Fruit fly (Drosophila melanogaster) Kc167 (cell line): ENCODE measurements around the gene CG18088.

ENCODE experiments used
- Myc ChIP-seq: fragments of >200 bp; optimal IDR thresholded peaks from 2 replicates; lab custom pipeline; 2017; ENCODE audit warnings: missing external identifiers
- Sin3A ChIP-seq: fragments of >200 bp; optimal IDR thresholded peaks from 2 replicates; lab custom pipeline; 2018; ENCODE audit warnings: missing external identifiers
- h ChIP-seq: fragments of >200 bp; optimal IDR thresholded peaks from 3 replicates; lab custom pipeline; 2018; ENCODE audit warnings: missing external identifiers
- insv ChIP-seq: fragments of >200 bp; optimal IDR thresholded peaks from 3 replicates; lab custom pipeline; 2018; ENCODE audit warnings: missing external identifiers
- psq ChIP-seq: fragments of >200 bp; optimal IDR thresholded peaks from 2 replicates; lab custom pipeline; 2017; ENCODE audit warnings: missing external identifiers
- ttk ChIP-seq: sonication (Bioruptor generic); optimal IDR thresholded peaks from 2 replicates; lab custom pipeline; 2017; ENCODE audit warnings: missing external identifiers

CG18088 gene

dm6 chr2L:8943110-8943509 lies 24.2 kb upstream of the CG18088 start, which contains the start of gene CG9515:
Gene CG9515, minus strand, starts transcription at chr2L:8943257.
- TF ChIP-seq h (lab: Kevin White, UChicago) (no peak), ttk (lab: Kevin White, UChicago) (no peak), Myc (lab: Kevin White, UChicago) (no peak), Sin3A (lab: Kevin White, UChicago) (no peak), psq (lab: Kevin White, UChicago) (no peak), insv (no peak)

DNA sequence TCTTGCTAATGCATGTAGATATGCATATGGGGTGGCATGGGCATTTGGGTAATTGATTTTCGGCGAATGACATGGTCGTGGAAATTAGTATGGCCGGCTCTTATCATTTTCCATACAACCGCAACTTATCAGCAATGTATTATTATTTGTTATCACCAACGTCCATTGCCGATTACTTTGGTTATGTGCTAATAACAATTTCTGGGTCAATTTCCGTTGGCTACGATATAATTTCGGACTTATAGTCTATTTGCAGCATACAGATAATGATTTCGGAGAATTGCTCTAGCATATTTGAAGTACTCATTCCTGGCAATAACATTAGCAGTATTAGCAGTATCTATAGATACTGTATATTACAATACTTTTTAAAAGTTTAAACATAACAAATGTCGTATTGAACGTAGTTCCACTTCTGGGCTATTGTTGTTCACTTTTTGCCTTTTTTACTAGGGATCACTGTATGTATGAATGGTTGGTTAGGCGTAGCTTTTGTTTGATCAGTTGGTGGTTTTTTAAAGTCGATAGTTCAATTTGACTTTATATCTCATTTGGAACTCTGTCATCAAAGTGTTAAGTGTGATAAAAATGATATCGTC lies 20.5 kb upstream of the CG18088 start, which contains the start of gene CG46397:
TSS of gene CG46397 (plus strand) at position 549 of the 599 bp plus-strand sequence.
- TF ChIP-seq ttk (lab: Kevin White, UChicago) (no peak), insv (no peak), Sin3A (lab: Kevin White, UChicago) (no peak), psq (lab: Kevin White, UChicago) (no peak), h (lab: Kevin White, UChicago) (no peak), Myc (lab: Kevin White, UChicago) (no peak)

- TF ChIP-seq h (lab: Kevin White, UChicago): no peak
- no peak for TF ChIP-seq ttk (lab: Kevin White, UChicago)
- no peak for TF ChIP-seq Myc (lab: Kevin White, UChicago)
- no peak for TF ChIP-seq Sin3A (lab: Kevin White, UChicago)
- no peak for TF ChIP-seq insv
- no peak for TF ChIP-seq psq (lab: Kevin White, UChicago)
These were observed 19.3 kb upstream of the CG18088 start for dm6 chr2L:8947989-8948388.

- TF ChIP-seq h (lab: Kevin White, UChicago) (no peak), insv (no peak), Myc (lab: Kevin White, UChicago) (no peak), ttk (lab: Kevin White, UChicago) (no peak), psq (lab: Kevin White, UChicago) (no peak), Sin3A (lab: Kevin White, UChicago) (no peak)
These were observed 18.7 kb upstream of the CG18088 start for dm6 chr2L:8948650-8949049.

DNA sequence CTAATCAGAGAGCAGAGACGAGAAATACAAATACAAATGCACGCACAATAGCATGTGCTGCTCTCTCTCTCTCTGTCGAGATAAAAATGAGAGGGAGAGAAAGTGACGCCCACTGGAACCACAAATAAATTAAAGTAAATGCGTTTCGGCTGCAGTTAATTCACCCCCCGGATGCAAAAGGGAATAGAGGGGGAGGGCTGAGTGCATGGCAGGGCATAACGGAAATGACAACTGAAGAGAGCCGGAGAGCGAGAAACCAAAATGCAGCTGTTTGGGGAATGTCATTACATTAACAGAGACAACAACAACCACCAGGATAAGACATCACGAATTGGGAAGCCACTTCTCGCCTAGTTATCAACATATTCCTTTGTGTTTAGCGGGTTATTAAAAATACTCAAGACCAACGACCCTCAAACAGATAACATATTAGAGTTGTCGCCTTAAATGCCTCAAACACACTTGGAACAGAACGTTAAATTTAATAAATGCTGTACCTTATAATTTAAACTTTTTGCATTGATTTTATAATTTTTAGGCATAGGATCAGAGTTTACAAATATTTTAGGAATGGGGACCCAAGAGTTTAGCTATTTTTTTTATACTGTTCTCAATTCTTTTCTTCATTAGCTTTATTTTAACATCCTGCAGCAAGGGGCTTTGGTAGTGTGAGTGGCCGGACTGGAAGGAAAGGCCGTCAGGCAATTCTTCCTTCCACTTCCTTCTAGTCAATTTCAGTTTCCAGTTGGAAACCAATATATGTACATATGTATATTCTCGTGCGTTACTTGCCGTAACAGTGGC lies 17.2 kb upstream of the CG18088 start:
- TF ChIP-seq Sin3A (lab: Kevin White, UChicago) (no peak), h (lab: Kevin White, UChicago) (no peak), psq (lab: Kevin White, UChicago) (no peak), ttk (lab: Kevin White, UChicago) (no peak), Myc (lab: Kevin White, UChicago) (no peak), insv (no peak)

DNA sequence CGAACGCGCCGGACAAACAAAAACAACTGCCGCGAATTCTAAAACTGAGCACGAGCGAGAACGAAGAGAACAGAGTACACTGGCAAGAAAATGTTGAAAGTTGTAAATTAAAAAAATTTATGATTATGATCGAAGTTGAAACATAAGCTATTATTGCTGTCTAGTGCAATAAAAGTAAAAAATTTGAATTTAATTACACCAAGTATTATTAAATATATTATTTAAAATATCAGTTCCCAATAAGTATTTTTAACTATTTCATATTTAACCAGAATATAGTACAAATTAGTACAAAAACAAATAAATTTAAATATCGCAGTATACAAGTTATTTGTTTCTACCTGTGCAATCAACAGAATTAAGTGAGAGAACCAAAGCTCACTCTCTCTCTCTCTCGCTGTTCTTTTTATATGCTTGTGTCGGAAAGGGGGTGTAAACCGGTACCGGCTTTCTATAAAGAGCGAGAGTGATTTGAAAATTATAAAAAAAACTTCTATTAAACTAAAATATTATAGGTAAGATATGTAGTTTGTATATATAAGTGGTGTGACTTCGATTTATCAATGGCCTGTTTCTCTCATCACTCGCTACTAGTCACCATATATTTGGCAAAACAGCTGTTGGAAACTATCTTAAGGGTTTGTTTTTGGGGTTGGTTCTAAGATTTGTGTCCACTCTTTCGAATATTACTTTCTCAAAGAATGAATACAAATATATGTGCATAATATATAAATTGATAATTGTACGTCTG lies 16.0 kb upstream of the CG18088 start, which contains the start of gene C1GalTA:
TSS of gene C1GalTA (minus strand) at position 33 of the 751 bp plus-strand sequence.
- no peak for TF ChIP-seq insv
- TF ChIP-seq h (lab: Kevin White, UChicago): no peak
- TF ChIP-seq Myc (lab: Kevin White, UChicago): no peak
- no peak for TF ChIP-seq Sin3A (lab: Kevin White, UChicago)
- no peak for TF ChIP-seq psq (lab: Kevin White, UChicago)
- no peak for TF ChIP-seq ttk (lab: Kevin White, UChicago)

DNA sequence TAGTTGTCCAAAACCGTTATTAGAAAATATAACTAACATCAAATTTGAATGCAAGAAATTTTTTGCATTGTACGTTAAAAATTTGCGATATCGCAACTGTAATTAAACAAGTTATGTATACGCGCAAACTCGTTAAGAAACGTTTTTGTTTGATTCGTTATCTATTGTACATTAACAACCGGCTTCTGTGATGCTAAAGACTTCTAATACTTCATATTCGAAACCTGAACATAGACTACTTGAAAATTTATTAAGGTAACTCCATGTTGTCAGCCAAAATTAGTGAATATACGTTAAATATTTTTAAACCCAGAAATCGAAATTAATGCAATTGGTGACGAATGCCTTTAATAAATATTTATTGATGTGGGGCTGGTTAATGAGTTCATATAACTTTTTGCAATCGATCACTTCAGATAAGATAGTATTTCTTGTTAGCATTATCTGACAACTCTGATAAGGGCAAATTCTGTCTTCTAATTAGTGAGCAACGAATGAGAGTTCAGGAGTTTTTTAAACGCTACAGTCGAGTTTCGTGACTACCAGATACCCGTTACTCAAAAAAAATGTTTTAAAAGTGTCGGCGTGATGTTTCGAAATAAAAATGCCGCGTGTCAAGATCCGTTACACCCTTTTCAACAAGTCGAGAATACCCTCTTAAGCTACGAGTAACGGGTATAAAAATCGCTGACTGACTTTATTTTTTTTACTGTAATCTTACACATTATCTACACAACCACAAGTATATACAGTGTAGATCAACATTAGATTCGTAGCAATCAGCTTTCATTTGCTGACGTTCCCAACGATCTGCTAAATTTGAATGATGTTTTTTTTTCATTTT lies 14.9 kb upstream of the CG18088 start:
- TF ChIP-seq ttk (lab: Kevin White, UChicago) (no peak), Sin3A (lab: Kevin White, UChicago) (no peak), Myc (lab: Kevin White, UChicago) (no peak), psq (lab: Kevin White, UChicago) (no peak), h (lab: Kevin White, UChicago) (no peak), insv (no peak)

DNA sequence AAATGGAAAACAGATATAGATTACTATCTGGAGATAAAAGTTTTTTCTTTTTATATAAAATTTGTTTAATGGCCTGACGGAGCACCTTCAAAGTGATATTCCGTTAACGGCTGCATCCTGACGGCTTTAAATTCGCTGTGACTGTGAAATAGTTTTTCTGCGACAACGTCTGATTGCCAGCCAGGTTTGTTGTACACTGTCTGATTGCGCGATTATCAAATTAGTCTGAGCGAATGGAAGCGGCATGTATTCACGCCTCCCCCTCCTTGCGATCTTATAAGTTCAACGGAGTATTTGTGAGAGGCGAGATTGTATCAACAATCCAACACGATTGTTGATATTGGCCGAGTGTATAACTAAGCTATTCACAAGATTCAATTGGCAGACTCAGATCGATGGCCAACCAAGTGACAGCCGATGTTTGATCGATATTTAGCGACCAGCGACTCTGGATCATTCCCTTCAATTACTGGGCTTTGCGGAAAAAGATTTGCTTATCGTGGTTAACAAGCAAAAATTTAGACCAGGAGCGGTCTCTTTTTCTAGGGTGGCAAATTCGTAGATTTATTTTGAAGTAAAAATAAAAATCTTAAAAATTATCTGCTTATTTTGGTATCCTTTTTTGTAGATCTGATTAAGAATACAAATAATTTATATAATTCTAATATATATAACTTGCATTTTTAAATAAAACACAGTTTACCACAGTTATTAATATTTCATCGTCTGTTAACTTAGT lies 11.6 kb upstream of the CG18088 start:
- TF ChIP-seq psq (lab: Kevin White, UChicago): no peak
- TF ChIP-seq ttk (lab: Kevin White, UChicago): no peak
- no peak for TF ChIP-seq Myc (lab: Kevin White, UChicago)
- no peak for TF ChIP-seq insv
- no peak for TF ChIP-seq h (lab: Kevin White, UChicago)
- no peak for TF ChIP-seq Sin3A (lab: Kevin White, UChicago)

dm6 chr2L:8956336-8956726 lies 11.0 kb upstream of the CG18088 start:
- TF ChIP-seq h (lab: Kevin White, UChicago) (no peak), psq (lab: Kevin White, UChicago) (no peak), Sin3A (lab: Kevin White, UChicago) (no peak), Myc (lab: Kevin White, UChicago) (no peak), insv (no peak)

dm6 chr2L:8957152-8957551 lies 10.2 kb upstream of the CG18088 start:
- TF ChIP-seq ttk (lab: Kevin White, UChicago) (no peak), Sin3A (lab: Kevin White, UChicago) (no peak), psq (lab: Kevin White, UChicago) (no peak), Myc (lab: Kevin White, UChicago) (no peak), h (lab: Kevin White, UChicago) (no peak)
